Fruit fly (Drosophila melanogaster) whole organism, embryonic: ENCODE measurements around the gene hydra.

Experiments
- Adf1 ChIP-seq: fragments of 200-800 bp; sonication (Bioruptor generic); IDR thresholded peaks from 2 replicates; pipeline ENCODE4 v1.3.6; 2022; ENCODE audit warnings: missing biosample characterization, missing genetic modification characterization
- B-H2 ChIP-seq: fragments of 200-800 bp; sonication (Bioruptor generic); optimal IDR thresholded peaks from 2 replicates; lab custom pipeline; 2018; ENCODE audit warnings: missing biosample characterization, mild to moderate bottlenecking, missing genetic modification characterization
- CG10267 ChIP-seq: fragments of 200-800 bp; sonication (Bioruptor generic); optimal IDR thresholded peaks from 2 replicates; lab custom pipeline; 2018; ENCODE audit warnings: missing biosample characterization, mild to moderate bottlenecking, missing genetic modification characterization, moderate library complexity
- CG11560 ChIP-seq: fragments of 200-800 bp; sonication (Bioruptor generic); IDR thresholded peaks from 3 replicates; pipeline ENCODE4 v1.3.6; 2022; ENCODE audit warnings: missing biosample characterization, missing genetic modification characterization
- CG1233 ChIP-seq: fragments of 200-800 bp; sonication (Bioruptor generic); optimal IDR thresholded peaks from 4 replicates; lab custom pipeline; 2018; ENCODE audit warnings: missing biosample characterization, mild to moderate bottlenecking, missing genetic modification characterization
- CG13296 ChIP-seq: fragments of 200-800 bp; sonication (Bioruptor generic); optimal IDR thresholded peaks from 3 replicates; lab custom pipeline; 2018; ENCODE audit warnings: missing biosample characterization, mild to moderate bottlenecking, missing genetic modification characterization
- CG13775 ChIP-seq: fragments of 200-800 bp; sonication (Bioruptor generic); optimal IDR thresholded peaks from 3 replicates; lab custom pipeline; 2017; ENCODE audit warnings: missing biosample characterization, mild to moderate bottlenecking, missing genetic modification characterization
- CG14014 ChIP-seq: fragments of 200-800 bp; sonication (Bioruptor generic); IDR thresholded peaks from 2 replicates; pipeline ENCODE4 v1.3.6; 2022; ENCODE audit warnings: missing biosample characterization, missing genetic modification characterization
- CG1603 ChIP-seq: fragments of 200-800 bp; sonication (Bioruptor generic); optimal IDR thresholded peaks from 2 replicates; lab custom pipeline; 2019; ENCODE audit warnings: missing biosample characterization, mild to moderate bottlenecking, missing genetic modification characterization, moderate library complexity
- CG18619 ChIP-seq: fragments of 200-800 bp; sonication (Bioruptor generic); optimal IDR thresholded peaks from 3 replicates; lab custom pipeline; 2017; ENCODE audit warnings: missing biosample characterization, mild to moderate bottlenecking, missing genetic modification characterization
- CG33213 ChIP-seq: fragments of 200-800 bp; sonication (Bioruptor generic); optimal IDR thresholded peaks from 3 replicates; lab custom pipeline; 2016; ENCODE audit warnings: missing biosample characterization, missing genetic modification characterization
- CG3838 ChIP-seq: fragments of 200-800 bp; sonication (Bioruptor generic); optimal IDR thresholded peaks from 3 replicates; lab custom pipeline; 2016; ENCODE audit warnings: missing biosample characterization, missing genetic modification characterization
- CG4404 ChIP-seq: fragments of 200-800 bp; sonication (Bioruptor generic); IDR thresholded peaks from 2 replicates; pipeline ENCODE4 v1.3.6; 2022; ENCODE audit warnings: missing biosample characterization, missing genetic modification characterization
- CG4617 ChIP-seq: fragments of 200-800 bp; sonication (Bioruptor generic); optimal IDR thresholded peaks from 3 replicates; lab custom pipeline; 2016; ENCODE audit warnings: missing biosample characterization, missing genetic modification characterization, borderline replicate concordance
- CG4707 ChIP-seq: fragments of 200-800 bp; sonication (Bioruptor generic); optimal IDR thresholded peaks from 2 replicates; lab custom pipeline; 2018; ENCODE audit warnings: missing biosample characterization, mild to moderate bottlenecking, missing genetic modification characterization, moderate library complexity
- CG5953 ChIP-seq: fragments of 200-800 bp; sonication (Bioruptor generic); IDR thresholded peaks from 2 replicates; pipeline ENCODE4 v1.3.6; 2022; ENCODE audit warnings: missing biosample characterization, missing genetic modification characterization
- CG7839 ChIP-seq: fragments of 200-800 bp; sonication (Bioruptor generic); optimal IDR thresholded peaks from 3 replicates; lab custom pipeline; 2018; ENCODE audit warnings: missing biosample characterization, mild to moderate bottlenecking, missing genetic modification characterization, moderate library complexity
- CG7963 ChIP-seq: fragments of 200-800 bp; sonication (Bioruptor generic); IDR thresholded peaks from 3 replicates; pipeline ENCODE4 v1.3.6; 2022; ENCODE audit warnings: missing biosample characterization, missing genetic modification characterization; ENCODE audit not compliant: partially characterized antibody
- Eip74EF ChIP-seq, 2 experiments: fragments of 200-800 bp in 1 of 2; fragments of >200 bp in 1 of 2; sonication (Bioruptor generic) in 1 of 2; optimal IDR thresholded peaks; 2 replicates each; lab custom pipeline; 2017 to 2019; ENCODE audit warnings: missing biosample characterization in 2 of 2, missing genetic modification characterization in 2 of 2, mild to moderate bottlenecking in 1 of 2, moderate library complexity in 1 of 2
- Ets65A ChIP-seq: fragments of 200-800 bp; sonication (Bioruptor generic); peaks from one replicate; lab custom pipeline; 2016; ENCODE audit warnings: missing biosample characterization, missing genetic modification characterization
- Fer3 ChIP-seq: fragments of 200-800 bp; sonication (Bioruptor generic); optimal IDR thresholded peaks from 2 replicates; lab custom pipeline; 2018; ENCODE audit warnings: missing biosample characterization, mild to moderate bottlenecking, missing genetic modification characterization, moderate library complexity
- HLH54F ChIP-seq: fragments of 200-800 bp; sonication (Bioruptor generic); optimal IDR thresholded peaks from 3 replicates; lab custom pipeline; 2016; ENCODE audit warnings: missing biosample characterization, missing genetic modification characterization
- HLHmδ ChIP-seq: fragments of 200-800 bp; sonication (Bioruptor generic); optimal IDR thresholded peaks from 2 replicates; lab custom pipeline; 2018; ENCODE audit warnings: missing biosample characterization, mild to moderate bottlenecking, missing genetic modification characterization, moderate library complexity
- Med ChIP-seq: fragments of 200-800 bp; sonication (Bioruptor generic); peaks from one replicate; lab custom pipeline; 2016; ENCODE audit warnings: missing biosample characterization, missing genetic modification characterization, mild to moderate bottlenecking, inconsistent platforms, moderate library complexity
- Nf-YB ChIP-seq: fragments of 200-800 bp; sonication (Bioruptor generic); optimal IDR thresholded peaks from 3 replicates; lab custom pipeline; 2019; ENCODE audit warnings: missing biosample characterization, mild to moderate bottlenecking, missing genetic modification characterization, moderate library complexity
- Oli ChIP-seq: fragments of 200-800 bp; sonication (Bioruptor generic); optimal IDR thresholded peaks from 2 replicates; lab custom pipeline; 2018; ENCODE audit warnings: missing biosample characterization, mild to moderate bottlenecking, missing genetic modification characterization, moderate library complexity
- Ssrp ChIP-seq: fragments of 200-800 bp; sonication (Bioruptor generic); optimal IDR thresholded peaks from 2 replicates; lab custom pipeline; 2018; ENCODE audit warnings: missing biosample characterization, mild to moderate bottlenecking, missing genetic modification characterization, moderate library complexity
- Vsx1 ChIP-seq: fragments of 200-800 bp; sonication (Bioruptor generic); optimal IDR thresholded peaks from 2 replicates; lab custom pipeline; 2017; ENCODE audit warnings: missing biosample characterization, mild to moderate bottlenecking, missing genetic modification characterization, missing genetic modification reagents
- cad ChIP-seq: fragments of >200 bp; optimal IDR thresholded peaks from 2 replicates; lab custom pipeline; 2017; ENCODE audit warnings: missing biosample characterization, missing genetic modification characterization
- chn ChIP-seq: fragments of 200-800 bp; sonication (Bioruptor generic); optimal IDR thresholded peaks from 2 replicates; lab custom pipeline; 2016; ENCODE audit warnings: missing biosample characterization, missing genetic modification characterization
- corto ChIP-seq: fragments of 200-800 bp; sonication (Bioruptor generic); optimal IDR thresholded peaks from 2 replicates; lab custom pipeline; 2016; ENCODE audit warnings: missing biosample characterization, mild to moderate bottlenecking, missing genetic modification characterization, moderate library complexity
- dmrt99B ChIP-seq: fragments of 200-800 bp; sonication (Bioruptor generic); optimal IDR thresholded peaks from 2 replicates; lab custom pipeline; 2018; ENCODE audit warnings: missing biosample characterization, mild to moderate bottlenecking, missing genetic modification characterization, moderate library complexity
- en ChIP-seq: fragments of 200-800 bp; sonication (Bioruptor generic); optimal IDR thresholded peaks from 2 replicates; lab custom pipeline; 2016; ENCODE audit warnings: missing biosample characterization, missing genetic modification characterization
- ftz-f1 ChIP-seq: fragments of 200-800 bp; sonication (Bioruptor generic); optimal IDR thresholded peaks from 2 replicates; lab custom pipeline; 2016; ENCODE audit warnings: missing biosample characterization, missing genetic modification characterization
- gcm2 ChIP-seq: fragments of 200-800 bp; sonication (Bioruptor generic); optimal IDR thresholded peaks from 2 replicates; lab custom pipeline; 2016; ENCODE audit warnings: missing biosample characterization, missing genetic modification characterization
- gem ChIP-seq: fragments of 200-800 bp; sonication (Bioruptor generic); optimal IDR thresholded peaks from 2 replicates; lab custom pipeline; 2019; ENCODE audit warnings: missing biosample characterization, mild to moderate bottlenecking, missing genetic modification characterization, moderate library complexity
- ind ChIP-seq: fragments of 200-800 bp; sonication (Bioruptor generic); optimal IDR thresholded peaks from 3 replicates; lab custom pipeline; 2016; ENCODE audit warnings: missing biosample characterization, missing genetic modification characterization
- ken ChIP-seq: fragments of 200-800 bp; sonication (Bioruptor generic); IDR thresholded peaks from 3 replicates; pipeline ENCODE4 v1.3.6; 2022; ENCODE audit warnings: missing biosample characterization, missing genetic modification characterization
- mam ChIP-seq: fragments of 200-800 bp; sonication (Bioruptor generic); optimal IDR thresholded peaks from 3 replicates; lab custom pipeline; 2016; ENCODE audit warnings: missing biosample characterization, missing genetic modification characterization
- nerfin-1 ChIP-seq: fragments of 200-800 bp; sonication (Bioruptor generic); optimal IDR thresholded peaks from 3 replicates; lab custom pipeline; 2019; ENCODE audit warnings: missing biosample characterization, mild to moderate bottlenecking, missing genetic modification characterization, moderate library complexity
- nerfin-2 ChIP-seq: fragments of 200-800 bp; sonication (Bioruptor generic); IDR thresholded peaks from 2 replicates; pipeline ENCODE4 v1.3.6; 2022; ENCODE audit warnings: missing biosample characterization, missing genetic modification characterization; ENCODE audit not compliant: partially characterized antibody
- peb ChIP-seq: fragments of 200-800 bp; sonication (Bioruptor generic); IDR thresholded peaks from 2 replicates; pipeline ENCODE4 v1.3.6; 2022; ENCODE audit warnings: missing biosample characterization, missing genetic modification characterization
- phol ChIP-seq: fragments of 200-800 bp; sonication (Bioruptor generic); optimal IDR thresholded peaks from 3 replicates; lab custom pipeline; 2018; ENCODE audit warnings: missing biosample characterization, mild to moderate bottlenecking, missing genetic modification characterization, moderate library complexity
- prd ChIP-seq, 3 experiments: fragments of >200 bp in 2 of 3; fragments of 200-800 bp in 1 of 3; sonication (Bioruptor generic) in 1 of 3; optimal IDR thresholded peaks in 2 of 3; IDR thresholded peaks in 1 of 3; 2 replicates in 2 of 3; 3 replicates in 1 of 3; pipeline versions ENCODE4 v1.3.6 to Lab custom; 2017 to 2022; ENCODE audit warnings: missing biosample characterization in 1 of 3, missing genetic modification characterization in 1 of 3
- sd ChIP-seq: fragments of 200-800 bp; sonication (Bioruptor generic); optimal IDR thresholded peaks from 3 replicates; lab custom pipeline; 2018; ENCODE audit warnings: missing biosample characterization, mild to moderate bottlenecking, missing genetic modification characterization, moderate library complexity
- sens ChIP-seq: fragments of 200-800 bp; sonication (Bioruptor generic); peaks from one replicate; lab custom pipeline; 2016; ENCODE audit warnings: missing biosample characterization, missing genetic modification characterization
- so ChIP-seq: fragments of 200-800 bp; sonication (Bioruptor generic); IDR thresholded peaks from 3 replicates; pipeline ENCODE4 v1.3.6; 2022; ENCODE audit warnings: missing biosample characterization, missing genetic modification characterization
- tio ChIP-seq: fragments of 200-800 bp; sonication (Bioruptor generic); optimal IDR thresholded peaks from 2 replicates; lab custom pipeline; 2017; ENCODE audit warnings: missing biosample characterization, missing genetic modification characterization, inconsistent platforms
- wdn ChIP-seq: fragments of 200-800 bp; sonication (Bioruptor generic); IDR thresholded peaks from 2 replicates; pipeline ENCODE4 v1.3.6; 2022; ENCODE audit warnings: missing biosample characterization, missing genetic modification characterization
- z ChIP-seq: fragments of 200-800 bp; sonication (Bioruptor generic); IDR thresholded peaks from 3 replicates; pipeline ENCODE4 v1.3.6; 2022; ENCODE audit warnings: missing biosample characterization, missing genetic modification characterization

hydra gene

dm6 chrX:20721724-20722344, 45.0 kb upstream of the hydra start:
- TF ChIP-seq CG4707 (GFP tag; lab: Kevin White, UChicago) = no peak
- no peak for TF ChIP-seq HLH54F (GFP tag; lab: Kevin White, UChicago)
- no peak for TF ChIP-seq CG5953 (GFP tag; lab: Robert Waterston, UW)
- TF ChIP-seq CG4404 (GFP tag; lab: Robert Waterston, UW) = no peak
- TF ChIP-seq en (GFP tag; lab: Kevin White, UChicago) = no peak
- no peak for TF ChIP-seq CG33213 (GFP tag; lab: Kevin White, UChicago)
- no peak for TF ChIP-seq dmrt99B (tag; lab: Kevin White, UChicago)
- no peak for TF ChIP-seq Adf1 (GFP tag; lab: Robert Waterston, UW)
- TF ChIP-seq Eip74EF (GFP tag; optimal IDR thresholded peaks at IDR 0.05; lab: Kevin White, UChicago) = no peak
- TF ChIP-seq Ets65A (GFP tag; lab: Kevin White, UChicago) = peak; percentile 5
- TF ChIP-seq so (GFP tag; lab: Robert Waterston, UW) = no peak
- no peak for TF ChIP-seq CG14014 (GFP tag; lab: Robert Waterston, UW)
- no peak for TF ChIP-seq B-H2 (GFP tag; lab: Kevin White, UChicago)
- no peak for TF ChIP-seq Oli (tag; lab: Kevin White, UChicago)
- TF ChIP-seq Med (GFP tag; lab: Kevin White, UChicago) = no peak
- TF ChIP-seq Nf-YB (GFP tag; lab: Kevin White, UChicago) = no peak
- TF ChIP-seq wdn (GFP tag; lab: Robert Waterston, UW) = no peak
- no peak for TF ChIP-seq CG7963 (GFP tag; lab: Robert Waterston, UW)
- TF ChIP-seq sd (tag; lab: Kevin White, UChicago) = peak; percentile 45
- no peak for TF ChIP-seq CG4617 (GFP tag; lab: Kevin White, UChicago)
- no peak for TF ChIP-seq corto (GFP tag; lab: Kevin White, UChicago)
- no peak for TF ChIP-seq z (GFP tag; lab: Robert Waterston, UW)
- TF ChIP-seq CG13296 = no peak
- no peak for TF ChIP-seq Ssrp (tag; lab: Kevin White, UChicago)
- no peak for TF ChIP-seq Vsx1 (GFP tag; lab: Kevin White, UChicago)
- no peak for TF ChIP-seq chn (GFP tag; lab: Kevin White, UChicago)
- TF ChIP-seq CG18619 (GFP tag; lab: Kevin White, UChicago) = no peak
- no peak for TF ChIP-seq cad (GFP tag; lab: Kevin White, UChicago)
- TF ChIP-seq Fer3 (tag; lab: Kevin White, UChicago) = no peak
- TF ChIP-seq CG3838 = no peak
- TF ChIP-seq nerfin-1 (tag; lab: Kevin White, UChicago) = peak; percentile 6
- TF ChIP-seq ind = no peak
- TF ChIP-seq gem (tag; lab: Kevin White, UChicago) = peak; percentile 11
- no peak for TF ChIP-seq ken (GFP tag; lab: Robert Waterston, UW)
- no peak for TF ChIP-seq nerfin-2
- no peak for TF ChIP-seq gcm2 (GFP tag; lab: Kevin White, UChicago)
- TF ChIP-seq CG13775 (GFP tag; lab: Kevin White, UChicago) = peak; percentile 7
- no peak for TF ChIP-seq CG1233 (GFP tag; lab: Kevin White, UChicago)
- TF ChIP-seq phol (tag; lab: Kevin White, UChicago) = peak; percentile 55
- no peak for TF ChIP-seq prd (optimal IDR thresholded peaks at IDR 0.05; lab: Kevin White, UChicago)
- no peak for TF ChIP-seq prd (GFP tag; IDR thresholded peaks at IDR 0.05; lab: Robert Waterston, UW)
- peak; percentile 62 for TF ChIP-seq HLHmδ (GFP tag; lab: Kevin White, UChicago)
- TF ChIP-seq CG7839 (tag; lab: Kevin White, UChicago) = no peak
- TF ChIP-seq ftz-f1 (GFP tag; lab: Kevin White, UChicago) = no peak
- TF ChIP-seq sens (GFP tag; lab: Kevin White, UChicago) = peak; percentile 67
- TF ChIP-seq tio = no peak
- no peak for TF ChIP-seq mam (GFP tag; lab: Kevin White, UChicago)
- TF ChIP-seq peb = no peak
- TF ChIP-seq CG1603 = peak; percentile 11
- no peak for TF ChIP-seq CG11560
- TF ChIP-seq CG10267 (tag; lab: Kevin White, UChicago) = peak; percentile 28
